Worm (Caenorhabditis elegans): ENCODE results near the gene C46F11.4.

Gene C46F11.4

ce11 chrIII:3619621-3620261 lies 44.4 kb downstream of the C46F11.4 start (continued):
- TF ChIP-seq Y48G9A.11 (GFP tag; IDR thresholded peaks at IDR 0.05) (no peak), F26F4.8 (GFP tag; conservative IDR thresholded peaks at IDR 0.05) (no peak), dmd-6 (GFP tag; IDR thresholded peaks at IDR 0.05) (peak; percentile 34; the same call in 1 of the 2 replicates)

- peak in 1 of 2 experiments; percentile 93 for TF ChIP-seq unc-62 (GFP tag; optimal IDR thresholded peaks at IDR 0.05 in 1 of 2)
- TF ChIP-seq unc-62 (tag; optimal IDR thresholded peaks at IDR 0.05): no peak
- no peak for TF ChIP-seq lin-15B (tag; optimal IDR thresholded peaks at IDR 0.05)
These were observed 51.1 kb downstream of the C46F11.4 start for ce11 chrIII:3612882-3613479.

- no peak for TF ChIP-seq madf-9 (GFP tag; conservative IDR thresholded peaks at IDR 0.05)
- peak in 1 of 2 experiments; percentile 68 for TF ChIP-seq unc-62 (GFP tag; optimal IDR thresholded peaks at IDR 0.05 in 1 of 2)
- TF ChIP-seq unc-62 (tag; optimal IDR thresholded peaks at IDR 0.05): no peak
- TF ChIP-seq F10B5.3 (tag; optimal IDR thresholded peaks at IDR 0.05): peak; percentile 22
- 0 out of 2 replicates have a peak, but pooled peaks have one; percentile 12 for TF ChIP-seq F26F4.8 (GFP tag; conservative IDR thresholded peaks at IDR 0.05)
- TF ChIP-seq set-16 (GFP tag; IDR thresholded peaks at IDR 0.05): no peak
- peak; percentile 69 for TF ChIP-seq aha-1 (tag)
These were observed 51.7 kb downstream of the C46F11.4 start for ce11 chrIII:3612387-3612786.
